Fruit fly (Drosophila melanogaster) whole organism, embryonic: ENCODE data around the gene Ask1.
A peak's percentile ranks its signal among the peaks of the same experiment; 100 is the strongest.

Source experiments
- Ada2b ChIP-seq: fragments of 200-800 bp; sonication (Bioruptor generic); IDR thresholded peaks from 2 replicates; pipeline ENCODE4 v1.3.6; 2022; ENCODE audit warnings: missing biosample characterization, missing genetic modification characterization
- Atf-2 ChIP-seq: fragments of 200-800 bp; sonication (Bioruptor generic); optimal IDR thresholded peaks from 2 replicates; lab custom pipeline; 2016; ENCODE audit warnings: missing biosample characterization, missing genetic modification characterization
- Awh ChIP-seq: fragments of 200-800 bp; sonication (Bioruptor generic); IDR thresholded peaks from 2 replicates; pipeline ENCODE4, ENCODE4 v1.3.6; 2022; ENCODE audit warnings: missing biosample characterization, missing genetic modification characterization
- B-H1 ChIP-seq: fragments of 200-800 bp; sonication (Bioruptor generic); IDR thresholded peaks from 3 replicates; pipeline ENCODE4 v1.3.6; 2022; ENCODE audit warnings: missing biosample characterization, missing genetic modification characterization
- BEAF-32 ChIP-seq: fragments of 200-800 bp; sonication (Bioruptor generic); optimal IDR thresholded peaks from 3 replicates; lab custom pipeline; 2017; ENCODE audit warnings: missing biosample characterization, missing genetic modification characterization, mild to moderate bottlenecking, moderate library complexity, missing genetic modification reagents
- Blimp-1 ChIP-seq: fragments of 200-800 bp; sonication (Bioruptor generic); optimal IDR thresholded peaks from 3 replicates; lab custom pipeline; 2018; ENCODE audit warnings: missing biosample characterization, missing genetic modification characterization, mild to moderate bottlenecking, moderate library complexity, missing genetic modification reagents
- CG10321 ChIP-seq: fragments of 200-800 bp; sonication (Bioruptor generic); IDR thresholded peaks from 2 replicates; pipeline ENCODE4 v1.3.6; 2022; ENCODE audit warnings: missing biosample characterization, missing genetic modification characterization
- CG10366 ChIP-seq: fragments of 200-800 bp; sonication (Bioruptor generic); IDR thresholded peaks from 2 replicates; pipeline ENCODE4 v1.3.6; 2022; ENCODE audit warnings: missing biosample characterization, missing genetic modification characterization
- CG11398 ChIP-seq: fragments of 200-800 bp; sonication (Bioruptor generic); optimal IDR thresholded peaks from 2 replicates; lab custom pipeline; 2016; ENCODE audit warnings: missing biosample characterization, missing genetic modification characterization
- CG12155 ChIP-seq: fragments of 200-800 bp; sonication (Bioruptor generic); optimal IDR thresholded peaks from 3 replicates; lab custom pipeline; 2016; ENCODE audit warnings: missing biosample characterization, missing genetic modification characterization
- CG13624 ChIP-seq: fragments of 200-800 bp; sonication (Bioruptor generic); optimal IDR thresholded peaks from 2 replicates; lab custom pipeline; 2016; ENCODE audit warnings: missing biosample characterization, missing genetic modification characterization
- CG16863 ChIP-seq: fragments of 200-800 bp; sonication (Bioruptor generic); optimal IDR thresholded peaks from 3 replicates; lab custom pipeline; 2016; ENCODE audit warnings: missing biosample characterization, missing genetic modification characterization
- CG1832 ChIP-seq: fragments of 200-800 bp; sonication (Bioruptor generic); optimal IDR thresholded peaks from 2 replicates; lab custom pipeline; 2017; ENCODE audit warnings: missing biosample characterization, mild to moderate bottlenecking, missing genetic modification characterization, inconsistent platforms
- CG2712 ChIP-seq: fragments of 200-800 bp; optimal IDR thresholded peaks from 3 replicates; lab custom pipeline; 2019; ENCODE audit warnings: missing biosample characterization, mild to moderate bottlenecking, missing genetic modification characterization, moderate library complexity
- CG3281 ChIP-seq: fragments of 200-800 bp; sonication (Bioruptor generic); optimal IDR thresholded peaks from 3 replicates; lab custom pipeline; 2017; ENCODE audit warnings: missing biosample characterization, mild to moderate bottlenecking, missing genetic modification characterization
- CG34224 ChIP-seq: fragments of 200-800 bp; sonication (Bioruptor generic); IDR thresholded peaks from 3 replicates; pipeline ENCODE4 v1.3.6; 2022; ENCODE audit warnings: missing biosample characterization, missing genetic modification characterization; ENCODE audit not compliant: partially characterized antibody
- CG3847 ChIP-seq: fragments of 200-800 bp; sonication (Bioruptor generic); IDR thresholded peaks from 2 replicates; pipeline ENCODE4 v1.3.6; 2022; ENCODE audit warnings: missing biosample characterization, missing genetic modification characterization
- CG42726 ChIP-seq: fragments of 200-800 bp; sonication (Bioruptor generic); IDR thresholded peaks from 2 replicates; pipeline ENCODE4 v1.3.6; 2022; ENCODE audit warnings: missing biosample characterization, missing genetic modification characterization; ENCODE audit not compliant: partially characterized antibody
- CG4404 ChIP-seq: fragments of 200-800 bp; sonication (Bioruptor generic); IDR thresholded peaks from 2 replicates; pipeline ENCODE4 v1.3.6; 2022; ENCODE audit warnings: missing biosample characterization, missing genetic modification characterization
- CG4424 ChIP-seq: fragments of 200-800 bp; sonication (Bioruptor generic); optimal IDR thresholded peaks from 3 replicates; lab custom pipeline; 2016; ENCODE audit warnings: missing biosample characterization, missing genetic modification characterization
- CG6175 ChIP-seq: fragments of 200-800 bp; sonication (Bioruptor generic); IDR thresholded peaks from 3 replicates; pipeline ENCODE4 v1.3.6; 2022; ENCODE audit warnings: missing biosample characterization, missing genetic modification characterization
- CG6689 ChIP-seq: fragments of 200-800 bp; sonication (Bioruptor generic); IDR thresholded peaks from 2 replicates; pipeline ENCODE4 v1.3.6; 2022; ENCODE audit warnings: missing biosample characterization, missing genetic modification characterization
- CG8290 ChIP-seq, 3 experiments: fragments of 200-800 bp; sonication (Bioruptor generic); optimal IDR thresholded peaks; 2 replicates each; lab custom pipeline; 2016 to 2019; ENCODE audit warnings: missing biosample characterization in 3 of 3, missing genetic modification characterization in 3 of 3, mild to moderate bottlenecking in 2 of 3, moderate library complexity in 1 of 3
- CG8765 ChIP-seq: fragments of 200-800 bp; sonication (Bioruptor generic); IDR thresholded peaks from 2 replicates; pipeline ENCODE4 v1.3.6; 2022; ENCODE audit warnings: missing biosample characterization, missing genetic modification characterization
- CG8944 ChIP-seq: fragments of 200-800 bp; sonication (Bioruptor generic); optimal IDR thresholded peaks from 3 replicates; lab custom pipeline; 2016; ENCODE audit warnings: missing biosample characterization, missing genetic modification characterization
- Doc3 ChIP-seq: fragments of 200-800 bp; sonication (Bioruptor generic); IDR thresholded peaks from 3 replicates; pipeline ENCODE4 v1.3.6; 2022; ENCODE audit warnings: missing biosample characterization, missing genetic modification characterization; ENCODE audit not compliant: partially characterized antibody
- Dp ChIP-seq: fragments of 200-800 bp; sonication (Bioruptor generic); optimal IDR thresholded peaks from 2 replicates; lab custom pipeline; 2018; ENCODE audit warnings: missing biosample characterization, mild to moderate bottlenecking, missing genetic modification characterization, moderate library complexity
- Fer2 ChIP-seq: fragments of 200-800 bp; sonication (Bioruptor generic); optimal IDR thresholded peaks from 2 replicates; lab custom pipeline; 2018; ENCODE audit warnings: missing biosample characterization, mild to moderate bottlenecking, missing genetic modification characterization, moderate library complexity
- HLH3B ChIP-seq: fragments of 200-800 bp; sonication (Bioruptor generic); IDR thresholded peaks from 2 replicates; pipeline ENCODE4 v1.3.6; 2022; ENCODE audit warnings: missing biosample characterization, missing genetic modification characterization
- Hr3 ChIP-seq: fragments of 200-800 bp; sonication (Bioruptor generic); optimal IDR thresholded peaks from 3 replicates; lab custom pipeline; 2016; ENCODE audit warnings: missing biosample characterization, missing genetic modification characterization
- MESR4 ChIP-seq: fragments of 200-800 bp; sonication (Bioruptor generic); optimal IDR thresholded peaks from 2 replicates; lab custom pipeline; 2018; ENCODE audit warnings: missing biosample characterization, mild to moderate bottlenecking, missing genetic modification characterization, moderate library complexity
- Neu2 ChIP-seq: fragments of 200-800 bp; sonication (Bioruptor generic); optimal IDR thresholded peaks from 3 replicates; lab custom pipeline; 2016; ENCODE audit warnings: missing biosample characterization, missing genetic modification characterization, borderline replicate concordance
- Sin3A ChIP-seq: fragments of >200 bp; optimal IDR thresholded peaks from 2 replicates; lab custom pipeline; 2018
- Sox102F ChIP-seq: fragments of 200-800 bp; sonication (Bioruptor generic); optimal IDR thresholded peaks from 2 replicates; lab custom pipeline; 2018; ENCODE audit warnings: missing biosample characterization, mild to moderate bottlenecking, missing genetic modification characterization, moderate library complexity
- Sry-β ChIP-seq: fragments of 200-800 bp; sonication (Bioruptor generic); optimal IDR thresholded peaks from 2 replicates; lab custom pipeline; 2018; ENCODE audit warnings: missing biosample characterization, mild to moderate bottlenecking, missing genetic modification characterization, moderate library complexity
- ara ChIP-seq: fragments of 200-800 bp; sonication (Bioruptor generic); IDR thresholded peaks from 2 replicates; pipeline ENCODE4 v1.3.6; 2022; ENCODE audit warnings: missing biosample characterization, missing genetic modification characterization
- btn ChIP-seq: fragments of 200-800 bp; sonication (Bioruptor generic); optimal IDR thresholded peaks from 2 replicates; lab custom pipeline; 2016; ENCODE audit warnings: missing biosample characterization, missing genetic modification characterization
- chinmo ChIP-seq: fragments of 200-800 bp; sonication (Bioruptor generic); IDR thresholded peaks from 4 replicates; pipeline ENCODE4 v1.3.6; 2022; ENCODE audit warnings: missing biosample characterization, missing genetic modification characterization; ENCODE audit not compliant: partially characterized antibody
- croc ChIP-seq: fragments of 200-800 bp; sonication (Bioruptor generic); conservative IDR thresholded peaks from 3 replicates; pipeline ENCODE4 v1.3.6; 2022; ENCODE audit warnings: missing biosample characterization, missing genetic modification characterization
- dpn ChIP-seq, 2 experiments: fragments of 200-800 bp; sonication (Bioruptor generic); optimal IDR thresholded peaks; 3 replicates each; lab custom pipeline; 2016; ENCODE audit warnings: missing biosample characterization in 2 of 2, missing genetic modification characterization in 2 of 2
- gcm ChIP-seq: fragments of 200-800 bp; sonication (Bioruptor generic); optimal IDR thresholded peaks from 2 replicates; lab custom pipeline; 2019; ENCODE audit warnings: missing biosample characterization, mild to moderate bottlenecking, missing genetic modification characterization, moderate library complexity
- gsb ChIP-seq: fragments of 200-800 bp; sonication (Bioruptor generic); IDR thresholded peaks from 2 replicates; pipeline ENCODE4 v1.3.6; 2022; ENCODE audit warnings: missing biosample characterization, missing genetic modification characterization
- jing ChIP-seq: fragments of 200-800 bp; sonication (Bioruptor generic); optimal IDR thresholded peaks from 2 replicates; lab custom pipeline; 2018; ENCODE audit warnings: missing biosample characterization, mild to moderate bottlenecking, missing genetic modification characterization
- lmd ChIP-seq: fragments of 200-800 bp; sonication (Bioruptor generic); IDR thresholded peaks from 2 replicates; pipeline ENCODE4 v1.3.6; 2022; ENCODE audit warnings: missing biosample characterization, missing genetic modification characterization
- pum ChIP-seq: fragments of 200-800 bp; sonication (Bioruptor generic); optimal IDR thresholded peaks from 2 replicates; lab custom pipeline; 2016; ENCODE audit warnings: missing biosample characterization, missing genetic modification characterization
- slbo ChIP-seq: fragments of 200-800 bp; sonication (Bioruptor generic); IDR thresholded peaks from 2 replicates; pipeline ENCODE4 v1.3.6; 2022; ENCODE audit warnings: missing biosample characterization, missing genetic modification characterization
- so ChIP-seq: fragments of 200-800 bp; sonication (Bioruptor generic); IDR thresholded peaks from 3 replicates; pipeline ENCODE4 v1.3.6; 2022; ENCODE audit warnings: missing biosample characterization, missing genetic modification characterization
- tap ChIP-seq: fragments of 200-800 bp; optimal IDR thresholded peaks from 3 replicates; lab custom pipeline; 2019; ENCODE audit warnings: missing biosample characterization, mild to moderate bottlenecking, missing genetic modification characterization, moderate library complexity
- tio ChIP-seq: fragments of 200-800 bp; sonication (Bioruptor generic); optimal IDR thresholded peaks from 2 replicates; lab custom pipeline; 2017; ENCODE audit warnings: missing biosample characterization, missing genetic modification characterization, inconsistent platforms
- ttk ChIP-seq: fragments of 200-800 bp; sonication (Bioruptor generic); IDR thresholded peaks from 2 replicates; pipeline ENCODE4 v2.1.2; 2022; ENCODE audit warnings: missing biosample characterization, missing genetic modification characterization
- vfl ChIP-seq: fragments of 200-800 bp; sonication (Bioruptor generic); optimal IDR thresholded peaks from 2 replicates; lab custom pipeline; 2016; ENCODE audit warnings: missing biosample characterization, missing genetic modification characterization

The Ask1 gene

DNA sequence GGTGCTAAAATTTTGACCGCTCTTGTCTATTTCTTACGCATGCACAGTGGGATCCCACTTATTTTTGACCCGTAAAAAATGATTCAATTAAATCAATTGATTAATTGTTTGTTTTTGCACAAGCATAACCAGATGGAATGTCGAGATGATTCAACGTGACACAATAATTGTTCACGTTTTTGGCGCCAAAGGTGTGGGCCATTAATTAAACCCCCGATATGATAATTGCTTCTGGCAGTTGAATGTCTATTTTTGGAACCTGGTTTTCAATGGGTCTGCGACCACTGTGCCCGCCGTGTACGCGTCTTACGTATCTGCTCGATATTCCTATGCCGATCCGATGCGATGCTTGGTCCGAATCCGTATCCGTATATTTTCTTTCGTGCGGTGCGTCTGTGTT, 12.5 kb downstream of the Ask1 start (continued):
- TF ChIP-seq Dp (GFP tag; lab: Kevin White, UChicago) (no peak), Sox102F (GFP tag; lab: Kevin White, UChicago) (peak; percentile 66), CG6689 (GFP tag; lab: Robert Waterston, UW) (peak; percentile 81), CG3281 (GFP tag; lab: Kevin White, UChicago) (peak; percentile 72), CG13624 (GFP tag; lab: Kevin White, UChicago) (peak; percentile 49), HLH3B (GFP tag; lab: Robert Waterston, UW) (peak; percentile 52; the same call in 1 of the 2 replicates), BEAF-32 (no peak), B-H1 (GFP tag; lab: Robert Waterston, UW) (peak; percentile 54), CG8944 (GFP tag; lab: Kevin White, UChicago) (peak; percentile 57), so (GFP tag; lab: Robert Waterston, UW) (peak; percentile 71; the same call in 2 of the 3 replicates), ttk (peak; percentile 63), btn (GFP tag; lab: Kevin White, UChicago) (peak; percentile 51), CG12155 (peak; percentile 49), Awh (GFP tag; lab: Robert Waterston, UW) (0 out of 2 replicates have a peak, but pooled peaks have one; percentile 30), Doc3 (GFP tag; lab: Robert Waterston, UW) (no peak), ara (peak; percentile 56; the same call in 1 of the 2 replicates), CG1832 (GFP tag; lab: Kevin White, UChicago) (no peak), CG4424 (peak; percentile 71), lmd (GFP tag; lab: Robert Waterston, UW) (peak; percentile 83), croc (GFP tag; lab: Robert Waterston, UW) (peak; percentile 59), CG4404 (GFP tag; lab: Robert Waterston, UW) (peak; percentile 64), vfl (GFP tag; lab: Kevin White, UChicago) (peak; percentile 29), CG34224 (no peak), slbo (GFP tag; lab: Robert Waterston, UW) (peak; percentile 69), CG8290 (GFP tag; optimal IDR thresholded peaks at IDR 0.05; lab: Kevin White, UChicago) (peak; percentile 51), CG8290 (tag; optimal IDR thresholded peaks at IDR 0.05; lab: Kevin White, UChicago) (no peak), pum (GFP tag; lab: Kevin White, UChicago) (peak; percentile 71), Neu2 (GFP tag; lab: Kevin White, UChicago) (peak; percentile 31), gcm (peak; percentile 55), Hr3 (peak; percentile 23), gsb (no peak; the same call in 1 of the 2 replicates), jing (GFP tag; lab: Kevin White, UChicago) (peak; percentile 41), tio (GFP tag; lab: Kevin White, UChicago) (peak; percentile 39), Sry-β (GFP tag; lab: Kevin White, UChicago) (peak; percentile 8), Fer2 (tag; lab: Kevin White, UChicago) (peak; percentile 17), CG10366 (peak; percentile 53), tap (peak; percentile 71), CG10321 (no peak), Blimp-1 (GFP tag; lab: Kevin White, UChicago) (no peak), Ada2b (GFP tag; lab: Robert Waterston, UW) (peak; percentile 67), dpn (GFP tag; optimal IDR thresholded peaks at IDR 0.05; lab: Kevin White, UChicago) (peak; percentile 54 to 70), CG2712 (tag; lab: Kevin White, UChicago) (peak; percentile 77), chinmo (GFP tag; lab: Robert Waterston, UW) (no peak), CG3847 (peak; percentile 63), CG42726 (no peak), CG16863 (GFP tag; lab: Kevin White, UChicago) (peak; percentile 66), CG8765 (GFP tag; lab: Robert Waterston, UW) (no peak), MESR4 (GFP tag; lab: Kevin White, UChicago) (no peak), CG11398 (GFP tag; lab: Kevin White, UChicago) (peak; percentile 41), Atf-2 (GFP tag; lab: Kevin White, UChicago) (peak; percentile 69), CG6175 (GFP tag; lab: Robert Waterston, UW) (peak; percentile 11; the same call in 1 of the 3 replicates), Sin3A (no peak)
